Worm (Caenorhabditis elegans) whole organism, young adult: ENCODE results near the gene hlh-15.

Experiments used
- C17E4.6 ChIP-seq: fragments of 200-800 bp; sonication (Bioruptor generic); IDR thresholded peaks from 2 replicates; pipeline ENCODE4 v1.3.6; 2022; ENCODE audit warnings: missing genetic modification reagents, missing genetic modification characterization, missing compliant biosample characterization
- F10E7.11 ChIP-seq: sonication (generic microtip); optimal IDR thresholded peaks from 2 replicates; lab custom pipeline; 2017; ENCODE audit warnings: mild to moderate bottlenecking, missing genetic modification characterization, moderate library complexity, missing compliant biosample characterization
- F22D6.2 ChIP-seq: sonication (generic microtip); optimal IDR thresholded peaks from 2 replicates; lab custom pipeline; 2016; ENCODE audit warnings: mild to moderate bottlenecking, missing genetic modification characterization, missing compliant biosample characterization
- Y56A3A.18 ChIP-seq: fragments of 200-800 bp; sonication (Bioruptor generic); IDR thresholded peaks from 2 replicates; pipeline ENCODE4 v1.3.6; 2022; ENCODE audit warnings: missing genetic modification reagents, missing genetic modification characterization, missing compliant biosample characterization
- ama-1 ChIP-seq, 3 experiments: fragments of 150-350 bp in 1 of 3; sonication (generic microtip) in 2 of 3; optimal IDR thresholded peaks; 2 replicates each; lab custom pipeline; 2014 to 2018; ENCODE audit warnings: missing biosample characterization in 2 of 3, missing genetic modification characterization in 2 of 3, missing genetic modification reagents in 2 of 3
- dpl-1 ChIP-seq: fragments of 150-350 bp; optimal IDR thresholded peaks from 2 replicates; lab custom pipeline; 2014; ENCODE audit warnings: missing biosample characterization, missing genetic modification reagents, missing genetic modification characterization
- egrh-3 ChIP-seq: fragments of 200-800 bp; sonication (Bioruptor generic); IDR thresholded peaks from 2 replicates; pipeline ENCODE4 v1.3.6; 2022; ENCODE audit warnings: missing genetic modification reagents, missing genetic modification characterization, missing compliant biosample characterization
- him-1 ChIP-seq: sonication (generic microtip); optimal IDR thresholded peaks from 2 replicates; lab custom pipeline; 2016; ENCODE audit warnings: missing genotype, missing genetic modification reagents, missing genetic modification characterization, missing compliant biosample characterization
- nfya-1 ChIP-seq: sonication (generic microtip); optimal IDR thresholded peaks from 2 replicates; lab custom pipeline; 2017; ENCODE audit warnings: antibody characterized with exemption, missing compliant biosample characterization, missing genetic modification characterization, borderline replicate concordance; ENCODE audit not compliant: insufficient read depth
- pbrm-1 ChIP-seq: fragments of 200-800 bp; sonication (Bioruptor generic); IDR thresholded peaks from 2 replicates; pipeline ENCODE4 v1.3.6; 2022; ENCODE audit warnings: missing genetic modification reagents, missing genetic modification characterization, missing compliant biosample characterization
- sptf-2 ChIP-seq: fragments of 200-800 bp; sonication (Bioruptor generic); optimal IDR thresholded peaks from 2 replicates; lab custom pipeline; 2018; ENCODE audit warnings: mild to moderate bottlenecking, missing genetic modification characterization, missing compliant biosample characterization

- TF ChIP-seq ama-1 (optimal IDR thresholded peaks at IDR 0.05; lab: Kevin White, UChicago) (no peak), ama-1 (GFP tag; optimal IDR thresholded peaks at IDR 0.05; lab: Kevin White, UChicago) (no peak), him-1 (tag; lab: Kevin White, UChicago) (no peak), F22D6.2 (tag; lab: Kevin White, UChicago) (no peak), dpl-1 (GFP tag; lab: Kevin White, UChicago) (no peak), pbrm-1 (GFP tag; lab: Robert Waterston, UW) (no peak), Y56A3A.18 (GFP tag; lab: Robert Waterston, UW) (no peak), nfya-1 (tag; lab: Kevin White, UChicago) (no peak), sptf-2 (GFP tag; lab: Kevin White, UChicago) (no peak), C17E4.6 (GFP tag; lab: Robert Waterston, UW) (no peak), egrh-3 (GFP tag; lab: Robert Waterston, UW) (no peak), F10E7.11 (tag; lab: Kevin White, UChicago) (no peak)
These were observed 43.0 kb upstream of the hlh-15 start for ce11 chrX:2456141-2456540.
